Fruit fly (Drosophila melanogaster) whole organism, embryonic: ENCODE measurements around the gene Dnai2.

Experiments used
- Aef1 ChIP-seq: fragments of 200-800 bp; sonication (Bioruptor generic); IDR thresholded peaks from 3 replicates; pipeline ENCODE4 v1.3.6; 2022; ENCODE audit warnings: missing biosample characterization, missing genetic modification characterization
- Antp ChIP-seq: fragments of 200-800 bp; sonication (Bioruptor generic); optimal IDR thresholded peaks from 3 replicates; lab custom pipeline; 2016; ENCODE audit warnings: missing biosample characterization, missing genetic modification characterization
- Awh ChIP-seq: fragments of 200-800 bp; sonication (Bioruptor generic); IDR thresholded peaks from 2 replicates; pipeline ENCODE4, ENCODE4 v1.3.6; 2022; ENCODE audit warnings: missing biosample characterization, missing genetic modification characterization
- BtbVII ChIP-seq: fragments of 200-800 bp; sonication (Bioruptor generic); optimal IDR thresholded peaks from 3 replicates; lab custom pipeline; 2017; ENCODE audit warnings: missing biosample characterization, mild to moderate bottlenecking, missing genetic modification characterization
- CG10654 ChIP-seq: fragments of 200-800 bp; sonication (Bioruptor generic); optimal IDR thresholded peaks from 2 replicates; lab custom pipeline; 2016; ENCODE audit warnings: missing biosample characterization, missing genetic modification characterization
- CG11456 ChIP-seq: fragments of 200-800 bp; sonication (Bioruptor generic); IDR thresholded peaks from 3 replicates; pipeline ENCODE4 v1.3.6; 2022; ENCODE audit warnings: missing biosample characterization, missing genetic modification characterization
- CG13296 ChIP-seq: fragments of 200-800 bp; sonication (Bioruptor generic); optimal IDR thresholded peaks from 3 replicates; lab custom pipeline; 2018; ENCODE audit warnings: missing biosample characterization, mild to moderate bottlenecking, missing genetic modification characterization
- CG15601 ChIP-seq: fragments of 200-800 bp; sonication (Bioruptor generic); optimal IDR thresholded peaks from 3 replicates; lab custom pipeline; 2019; ENCODE audit warnings: missing biosample characterization, mild to moderate bottlenecking, missing genetic modification characterization, moderate library complexity
- CG2120 ChIP-seq: fragments of 200-800 bp; sonication (Bioruptor generic); optimal IDR thresholded peaks from 3 replicates; lab custom pipeline; 2016; ENCODE audit warnings: missing biosample characterization, missing genetic modification characterization
- CG32772 ChIP-seq: fragments of 200-800 bp; sonication (Bioruptor generic); IDR thresholded peaks from 2 replicates; pipeline ENCODE4 v1.3.6; 2022; ENCODE audit warnings: missing biosample characterization, missing genetic modification characterization
- CG3407 ChIP-seq: fragments of 200-800 bp; sonication (Bioruptor generic); optimal IDR thresholded peaks from 2 replicates; lab custom pipeline; 2018; ENCODE audit warnings: missing biosample characterization, mild to moderate bottlenecking, missing genetic modification characterization
- CG34376 ChIP-seq: fragments of 200-800 bp; sonication (Bioruptor generic); optimal IDR thresholded peaks from 2 replicates; lab custom pipeline; 2018; ENCODE audit warnings: missing biosample characterization, mild to moderate bottlenecking, missing genetic modification characterization
- CG34422 ChIP-seq: fragments of 200-800 bp; sonication (Bioruptor generic); IDR thresholded peaks from 3 replicates; pipeline ENCODE4 v1.3.6; 2022; ENCODE audit warnings: missing biosample characterization, missing genetic modification characterization
- CG43689 ChIP-seq: fragments of 200-800 bp; sonication (Bioruptor generic); IDR thresholded peaks from 2 replicates; pipeline ENCODE4 v1.3.6; 2022; ENCODE audit warnings: missing biosample characterization, missing genetic modification characterization
- CG7786 ChIP-seq: fragments of 200-800 bp; sonication (Bioruptor generic); optimal IDR thresholded peaks from 2 replicates; lab custom pipeline; 2016; ENCODE audit warnings: missing biosample characterization, missing genetic modification characterization
- CG8089 ChIP-seq: fragments of 200-800 bp; sonication (Bioruptor generic); optimal IDR thresholded peaks from 3 replicates; lab custom pipeline; 2016; ENCODE audit warnings: missing biosample characterization, missing genetic modification characterization
- CG9609 ChIP-seq: fragments of 200-800 bp; sonication (Bioruptor generic); optimal IDR thresholded peaks from 3 replicates; lab custom pipeline; 2016; ENCODE audit warnings: missing biosample characterization, missing genetic modification characterization
- CG9797 ChIP-seq: fragments of 200-800 bp; sonication (Bioruptor generic); optimal IDR thresholded peaks from 3 replicates; lab custom pipeline; 2018; ENCODE audit warnings: missing biosample characterization, mild to moderate bottlenecking, missing genetic modification characterization
- D ChIP-seq, 2 experiments: fragments of 200-800 bp in 1 of 2; fragments of >200 bp in 1 of 2; sonication (Bioruptor generic) in 1 of 2; optimal IDR thresholded peaks; 2 replicates in 1 of 2; 3 replicates in 1 of 2; lab custom pipeline; 2017; ENCODE audit warnings: mild to moderate bottlenecking in 1 of 2, missing biosample characterization in 1 of 2, missing genetic modification characterization in 1 of 2, missing genetic modification reagents in 1 of 2
- Elba2 ChIP-seq: fragments of 200-800 bp; sonication (Bioruptor generic); optimal IDR thresholded peaks from 3 replicates; lab custom pipeline; 2016; ENCODE audit warnings: missing biosample characterization, missing genetic modification characterization
- Ets97D ChIP-seq: fragments of 200-800 bp; sonication (Bioruptor generic); optimal IDR thresholded peaks from 3 replicates; lab custom pipeline; 2016; ENCODE audit warnings: missing biosample characterization, missing genetic modification characterization
- Fer2 ChIP-seq: fragments of 200-800 bp; sonication (Bioruptor generic); optimal IDR thresholded peaks from 2 replicates; lab custom pipeline; 2018; ENCODE audit warnings: missing biosample characterization, mild to moderate bottlenecking, missing genetic modification characterization, moderate library complexity
- Hmx ChIP-seq: fragments of 200-800 bp; sonication (Bioruptor generic); optimal IDR thresholded peaks from 2 replicates; lab custom pipeline; 2016; ENCODE audit warnings: missing biosample characterization, missing genetic modification characterization
- Hr39 ChIP-seq: fragments of >200 bp; optimal IDR thresholded peaks from 2 replicates; lab custom pipeline; 2017
- Jarid2 ChIP-seq: fragments of 200-800 bp; sonication (Bioruptor generic); optimal IDR thresholded peaks from 3 replicates; lab custom pipeline; 2017; ENCODE audit warnings: mild to moderate bottlenecking, missing biosample characterization, missing genetic modification reagents, missing genetic modification characterization
- Lpt ChIP-seq: fragments of >200 bp; optimal IDR thresholded peaks from 2 replicates; lab custom pipeline; 2018; ENCODE audit warnings: missing biosample characterization, missing genetic modification characterization
- MBD-R2 ChIP-seq: fragments of 200-800 bp; sonication (Bioruptor generic); IDR thresholded peaks from 2 replicates; pipeline ENCODE4 v1.3.6; 2022; ENCODE audit warnings: missing biosample characterization, missing genetic modification characterization
- Mes4 ChIP-seq: fragments of 200-800 bp; sonication (Bioruptor generic); optimal IDR thresholded peaks from 2 replicates; lab custom pipeline; 2016; ENCODE audit warnings: missing biosample characterization, missing genetic modification characterization
- NfI ChIP-seq: fragments of 200-800 bp; sonication (Bioruptor generic); optimal IDR thresholded peaks from 3 replicates; lab custom pipeline; 2018; ENCODE audit warnings: missing biosample characterization, mild to moderate bottlenecking, missing genetic modification characterization, moderate library complexity
- Ravus ChIP-seq: fragments of 200-800 bp; sonication (Bioruptor generic); IDR thresholded peaks from 2 replicates; pipeline ENCODE4 v1.3.6; 2022; ENCODE audit warnings: missing biosample characterization, missing genetic modification characterization
- Rfx ChIP-seq: fragments of 200-800 bp; sonication (Bioruptor generic); IDR thresholded peaks from 2 replicates; pipeline ENCODE4 v1.3.6; 2022; ENCODE audit warnings: missing biosample characterization, missing genetic modification characterization
- Side ChIP-seq: fragments of 200-800 bp; sonication (Bioruptor generic); optimal IDR thresholded peaks from 2 replicates; lab custom pipeline; 2016; ENCODE audit warnings: missing biosample characterization, missing genetic modification characterization
- Six4 ChIP-seq: fragments of 200-800 bp; sonication (Bioruptor generic); optimal IDR thresholded peaks from 2 replicates; lab custom pipeline; 2016; ENCODE audit warnings: missing biosample characterization, missing genetic modification characterization
- Spps ChIP-seq: fragments of 200-800 bp; sonication (Bioruptor generic); optimal IDR thresholded peaks from 2 replicates; lab custom pipeline; 2018; ENCODE audit warnings: missing biosample characterization, mild to moderate bottlenecking, missing genetic modification characterization
- Usf ChIP-seq: fragments of 200-800 bp; sonication (Bioruptor generic); optimal IDR thresholded peaks from 2 replicates; lab custom pipeline; 2017; ENCODE audit warnings: missing genotype, missing biosample characterization, missing genetic modification characterization
- Vsx1 ChIP-seq: fragments of 200-800 bp; sonication (Bioruptor generic); optimal IDR thresholded peaks from 2 replicates; lab custom pipeline; 2017; ENCODE audit warnings: missing biosample characterization, mild to moderate bottlenecking, missing genetic modification characterization, missing genetic modification reagents
- chinmo ChIP-seq: fragments of 200-800 bp; sonication (Bioruptor generic); IDR thresholded peaks from 4 replicates; pipeline ENCODE4 v1.3.6; 2022; ENCODE audit warnings: missing biosample characterization, missing genetic modification characterization; ENCODE audit not compliant: partially characterized antibody
- crp ChIP-seq, 2 experiments: fragments of 200-800 bp; sonication (Bioruptor generic); optimal IDR thresholded peaks; 2 replicates in 1 of 2; 3 replicates in 1 of 2; lab custom pipeline; 2017; ENCODE audit warnings: missing biosample characterization in 2 of 2, missing genetic modification characterization in 2 of 2, mild to moderate bottlenecking in 1 of 2, moderate library complexity in 1 of 2
- dysf ChIP-seq: fragments of 200-800 bp; sonication (Bioruptor generic); IDR thresholded peaks from 3 replicates; pipeline ENCODE4 v1.3.6; 2022; ENCODE audit warnings: missing biosample characterization, missing genetic modification characterization
- en ChIP-seq: fragments of 200-800 bp; sonication (Bioruptor generic); optimal IDR thresholded peaks from 2 replicates; lab custom pipeline; 2016; ENCODE audit warnings: missing biosample characterization, missing genetic modification characterization
- klu ChIP-seq: fragments of 200-800 bp; sonication (Bioruptor generic); IDR thresholded peaks from 2 replicates; pipeline ENCODE4 v1.3.6; 2022; ENCODE audit warnings: missing biosample characterization, missing genetic modification characterization
- oc ChIP-seq: fragments of 200-800 bp; sonication (Bioruptor generic); optimal IDR thresholded peaks from 2 replicates; lab custom pipeline; 2018; ENCODE audit warnings: missing biosample characterization, mild to moderate bottlenecking, missing genetic modification characterization, moderate library complexity
- onecut ChIP-seq: fragments of 200-800 bp; sonication (Bioruptor generic); IDR thresholded peaks from 2 replicates; pipeline ENCODE4 v1.3.6; 2022; ENCODE audit warnings: missing biosample characterization, missing genetic modification characterization
- prd ChIP-seq, 3 experiments: fragments of >200 bp in 2 of 3; fragments of 200-800 bp in 1 of 3; sonication (Bioruptor generic) in 1 of 3; optimal IDR thresholded peaks in 2 of 3; IDR thresholded peaks in 1 of 3; 2 replicates in 2 of 3; 3 replicates in 1 of 3; pipeline versions ENCODE4 v1.3.6 to Lab custom; 2017 to 2022; ENCODE audit warnings: missing biosample characterization in 1 of 3, missing genetic modification characterization in 1 of 3
- ranshi ChIP-seq: fragments of 200-800 bp; sonication (Bioruptor generic); IDR thresholded peaks from 2 replicates; pipeline ENCODE4 v1.3.6; 2022; ENCODE audit warnings: missing biosample characterization, missing genetic modification characterization
- stc ChIP-seq: fragments of 200-800 bp; sonication (Bioruptor generic); IDR thresholded peaks from 2 replicates; pipeline ENCODE4 v1.3.6; 2022; ENCODE audit warnings: missing biosample characterization, missing genetic modification characterization
- tio ChIP-seq: fragments of 200-800 bp; sonication (Bioruptor generic); optimal IDR thresholded peaks from 2 replicates; lab custom pipeline; 2017; ENCODE audit warnings: missing biosample characterization, missing genetic modification characterization, inconsistent platforms
- trem ChIP-seq: fragments of 200-800 bp; optimal IDR thresholded peaks from 3 replicates; lab custom pipeline; 2019; ENCODE audit warnings: missing biosample characterization, mild to moderate bottlenecking, missing genetic modification characterization, moderate library complexity
- wek ChIP-seq: fragments of 200-800 bp; sonication (Bioruptor generic); optimal IDR thresholded peaks from 3 replicates; lab custom pipeline; 2018; ENCODE audit warnings: missing biosample characterization, mild to moderate bottlenecking, missing genetic modification characterization, moderate library complexity

Dnai2 gene

dm6 chr3L:11683819-11684521, 15.1 kb downstream of the Dnai2 start, which contains the start of gene Sugb (continued):
- peak; percentile 66; the same call in 1 of the 3 replicates for TF ChIP-seq dysf (GFP tag; lab: Robert Waterston, UW)
- TF ChIP-seq Rfx (GFP tag; lab: Robert Waterston, UW), result peak; percentile 87; the same call in 1 of the 2 replicates
- no peak for TF ChIP-seq Spps (tag; lab: Kevin White, UChicago)
- peak; percentile 33 for TF ChIP-seq CG10654
- no peak for TF ChIP-seq Hr39 (lab: Kevin White, UChicago)
- TF ChIP-seq CG13296 (GFP tag; lab: Kevin White, UChicago), result peak; percentile 61
- no peak for TF ChIP-seq oc (tag; lab: Kevin White, UChicago)
- TF ChIP-seq CG9797 (GFP tag; lab: Kevin White, UChicago), result no peak
- peak; percentile 18; the same call in 1 of the 3 replicates for TF ChIP-seq Aef1
- TF ChIP-seq Jarid2 (GFP tag; lab: Kevin White, UChicago), result peak; percentile 56
- TF ChIP-seq CG32772 (GFP tag; lab: Robert Waterston, UW), result peak; percentile 56
- no peak for TF ChIP-seq prd (optimal IDR thresholded peaks at IDR 0.05; lab: Kevin White, UChicago)
- peak; percentile 70 for TF ChIP-seq prd (GFP tag; IDR thresholded peaks at IDR 0.05; lab: Robert Waterston, UW)
- TF ChIP-seq ranshi (GFP tag; lab: Robert Waterston, UW), result peak; percentile 27; the same call in 1 of the 2 replicates
- TF ChIP-seq Elba2 (GFP tag; lab: Kevin White, UChicago), result peak; percentile 0
- no peak for TF ChIP-seq tio (GFP tag; lab: Kevin White, UChicago)
- peak; percentile 41 for TF ChIP-seq Antp (GFP tag; lab: Kevin White, UChicago)
- peak; percentile 46 to 93 for TF ChIP-seq crp (GFP tag; optimal IDR thresholded peaks at IDR 0.05; lab: Kevin White, UChicago)
- no peak; the same call in 1 of the 2 replicates for TF ChIP-seq stc
- TF ChIP-seq CG34422, result peak; percentile 62; the same call in 1 of the 3 replicates
- peak; percentile 3 for TF ChIP-seq en (GFP tag; lab: Kevin White, UChicago)
- TF ChIP-seq onecut, result peak; percentile 49
- TF ChIP-seq Hmx (GFP tag; lab: Kevin White, UChicago), result peak; percentile 27
- peak; percentile 4 for TF ChIP-seq CG8089 (GFP tag; lab: Kevin White, UChicago)
- peak; percentile 39 for TF ChIP-seq CG34376 (GFP tag; lab: Kevin White, UChicago)
- TF ChIP-seq MBD-R2, result peak; percentile 83
- TF ChIP-seq D (optimal IDR thresholded peaks at IDR 0.05; lab: Kevin White, UChicago), result no peak
- TF ChIP-seq D (GFP tag; optimal IDR thresholded peaks at IDR 0.05; lab: Kevin White, UChicago), result peak; percentile 2
- TF ChIP-seq Lpt, result no peak
- TF ChIP-seq NfI (GFP tag; lab: Kevin White, UChicago), result peak; percentile 59
- peak; percentile 65 for TF ChIP-seq CG7786 (GFP tag; lab: Kevin White, UChicago)
- no peak for TF ChIP-seq CG11456 (GFP tag; lab: Robert Waterston, UW)
- TF ChIP-seq Vsx1 (GFP tag; lab: Kevin White, UChicago), result peak; percentile 78
- peak; percentile 39 for TF ChIP-seq trem (tag; lab: Kevin White, UChicago)
- TF ChIP-seq CG9609, result peak; percentile 40
- TF ChIP-seq wek, result peak; percentile 44
- TF ChIP-seq Mes4 (GFP tag; lab: Kevin White, UChicago), result peak; percentile 48
- peak; percentile 8 for TF ChIP-seq CG15601 (tag; lab: Kevin White, UChicago)
- peak; percentile 54 for TF ChIP-seq Ets97D (GFP tag; lab: Kevin White, UChicago)
- peak; percentile 41 for TF ChIP-seq CG3407 (GFP tag; lab: Kevin White, UChicago)
- no peak for TF ChIP-seq klu (GFP tag; lab: Robert Waterston, UW)
- TF ChIP-seq Awh (GFP tag; lab: Robert Waterston, UW), result peak; percentile 35; the same call in 1 of the 2 replicates
- TF ChIP-seq chinmo (GFP tag; lab: Robert Waterston, UW), result 0 out of 4 replicates have a peak, but pooled peaks have one; percentile 62
- peak; percentile 55 for TF ChIP-seq BtbVII (GFP tag; lab: Kevin White, UChicago)
- TF ChIP-seq CG43689, result no peak
- no peak for TF ChIP-seq Usf (GFP tag; lab: Kevin White, UChicago)
- TF ChIP-seq Fer2 (tag; lab: Kevin White, UChicago), result no peak
- TF ChIP-seq Ravus (GFP tag; lab: Robert Waterston, UW), result no peak
- peak; percentile 91 for TF ChIP-seq CG2120
- no peak for TF ChIP-seq Six4 (GFP tag; lab: Kevin White, UChicago)
- TF ChIP-seq Side, result peak; percentile 46
